Fruit fly (Drosophila melanogaster) S2 (cell line): ENCODE results near the gene Rhau.
A peak's percentile ranks its signal among the peaks of the same experiment; 100 is the strongest.

Experiments used
- CG8478 ChIP-seq: fragments of >200 bp; optimal IDR thresholded peaks from 2 replicates; lab custom pipeline; 2018
- CTCF ChIP-seq, 2 experiments: fragments of >200 bp; optimal IDR thresholded peaks; 2 replicates each; lab custom pipeline; 2018

dm6 chr2L:20757808-20758187, at the start of gene Rhau, which contains the start of gene dia:
- TF ChIP-seq CTCF (optimal IDR thresholded peaks at IDR 0.05; lab: Kevin White, UChicago) = peak in 1 of 2 experiments; percentile 35
- TF ChIP-seq CG8478 (lab: Kevin White, UChicago) = no peak
